Worm (Caenorhabditis elegans) whole organism, L4/young adult: ENCODE results near the gene dcap-2.

ENCODE experiments used
- W03F9.2 ChIP-seq: fragments of 150-350 bp; optimal IDR thresholded peaks from 2 replicates; lab custom pipeline; 2014; ENCODE audit warnings: missing biosample characterization, missing genetic modification characterization
- dao-5 ChIP-seq: sonication (generic microtip); optimal IDR thresholded peaks from 2 replicates; lab custom pipeline; 2016; ENCODE audit warnings: missing genotype, missing genetic modification characterization, moderate library complexity, missing compliant biosample characterization
- him-1 ChIP-seq: sonication (generic microtip); optimal IDR thresholded peaks from 2 replicates; lab custom pipeline; 2016; ENCODE audit warnings: missing genotype, missing genetic modification reagents, missing genetic modification characterization, missing compliant biosample characterization

Gene dcap-2

ce11 chrIV:13521785-13522184 lies at the start of gene dcap-2:
TSS of gene dcap-2 (minus strand) at chrIV:13521870.
- TF ChIP-seq W03F9.2 (tag; lab: Kevin White, UChicago) (peak; percentile 33), him-1 (tag; lab: Kevin White, UChicago) (no peak)

- TF ChIP-seq W03F9.2 (tag; lab: Kevin White, UChicago) (no peak), him-1 (tag; lab: Kevin White, UChicago) (no peak), dao-5 (no peak)
These were observed 42.6 kb upstream of the dcap-2 start for ce11 chrIV:13564284-13564683.

- TF ChIP-seq him-1 (tag; lab: Kevin White, UChicago) (no peak), W03F9.2 (tag; lab: Kevin White, UChicago) (no peak), dao-5 (no peak)
These were observed 40.0 kb upstream of the dcap-2 start, which contains the start of the genes Y45F10B.13 and qui-1 for ce11 chrIV:13561629-13562028. TSS of gene Y45F10B.13 (minus strand) at chrIV:13561729. TSS of gene qui-1 (plus strand) at chrIV:13561861.

- TF ChIP-seq dao-5 (no peak), W03F9.2 (tag; lab: Kevin White, UChicago) (no peak), him-1 (tag; lab: Kevin White, UChicago) (no peak)
These were observed 37.4 kb upstream of the dcap-2 start for ce11 chrIV:13559020-13559419.

- no peak for TF ChIP-seq W03F9.2 (tag; lab: Kevin White, UChicago)
- TF ChIP-seq dao-5 = no peak
- TF ChIP-seq him-1 (tag; lab: Kevin White, UChicago) = no peak
These were observed 35.7 kb upstream of the dcap-2 start for ce11 chrIV:13557393-13557792.

ce11 chrIV:13555508-13555907 lies 33.8 kb upstream of the dcap-2 start:
- no peak for TF ChIP-seq dao-5
- TF ChIP-seq W03F9.2 (tag; lab: Kevin White, UChicago) = no peak
- no peak for TF ChIP-seq him-1 (tag; lab: Kevin White, UChicago)

ce11 chrIV:13554350-13554749 lies 32.7 kb upstream of the dcap-2 start:
- no peak for TF ChIP-seq dao-5
- TF ChIP-seq him-1 (tag; lab: Kevin White, UChicago) = no peak
- TF ChIP-seq W03F9.2 (tag; lab: Kevin White, UChicago) = no peak

- TF ChIP-seq W03F9.2 (tag; lab: Kevin White, UChicago) (no peak), him-1 (tag; lab: Kevin White, UChicago) (no peak), dao-5 (no peak)
These were observed 27.7 kb upstream of the dcap-2 start for ce11 chrIV:13549350-13549749.

ce11 chrIV:13548188-13548587 lies 26.5 kb upstream of the dcap-2 start, which contains the start of gene F52G2.3:
TSS of gene F52G2.3 (minus strand) at chrIV:13548230.
- TF ChIP-seq W03F9.2 (tag; lab: Kevin White, UChicago) (no peak), him-1 (tag; lab: Kevin White, UChicago) (no peak), dao-5 (no peak)

ce11 chrIV:13540165-13540564 lies 18.5 kb upstream of the dcap-2 start, which contains the start of gene rsd-2:
TSS of gene rsd-2 (minus strand) at chrIV:13540265.
- TF ChIP-seq him-1 (tag; lab: Kevin White, UChicago) (no peak), dao-5 (no peak), W03F9.2 (tag; lab: Kevin White, UChicago) (no peak)

ce11 chrIV:13538901-13539300 lies 17.2 kb upstream of the dcap-2 start:
- TF ChIP-seq dao-5 = no peak
- no peak for TF ChIP-seq W03F9.2 (tag; lab: Kevin White, UChicago)
- no peak for TF ChIP-seq him-1 (tag; lab: Kevin White, UChicago)

ce11 chrIV:13525223-13525622 lies 3.6 kb upstream of the dcap-2 start:
- TF ChIP-seq him-1 (tag; lab: Kevin White, UChicago) = no peak
- no peak for TF ChIP-seq dao-5
- no peak for TF ChIP-seq W03F9.2 (tag; lab: Kevin White, UChicago)

ce11 chrIV:13513010-13513409 lies 8.7 kb downstream of the dcap-2 start:
- TF ChIP-seq him-1 (tag; lab: Kevin White, UChicago) (no peak), W03F9.2 (tag; lab: Kevin White, UChicago) (no peak), dao-5 (no peak)

- TF ChIP-seq him-1 (tag; lab: Kevin White, UChicago) (no peak), dao-5 (no peak), W03F9.2 (tag; lab: Kevin White, UChicago) (no peak)
These were observed 9.5 kb downstream of the dcap-2 start, which contains the start of gene puf-3 for ce11 chrIV:13512112-13512569. TSS of gene puf-3 (minus strand) at chrIV:13512162.

ce11 chrIV:13510049-13510448 lies 11.6 kb downstream of the dcap-2 start:
- TF ChIP-seq dao-5 = no peak
